Fruit fly (Drosophila melanogaster) whole organism, embryonic: ENCODE data around the gene CG42827.
A peak's percentile ranks its signal among the peaks of the same experiment; 100 is the strongest.

Source experiments
- Ada2b ChIP-seq: fragments of 200-800 bp; sonication (Bioruptor generic); IDR thresholded peaks from 2 replicates; pipeline ENCODE4 v1.3.6; 2022; ENCODE audit warnings: missing biosample characterization, missing genetic modification characterization
- Adf1 ChIP-seq: fragments of 200-800 bp; sonication (Bioruptor generic); IDR thresholded peaks from 2 replicates; pipeline ENCODE4 v1.3.6; 2022; ENCODE audit warnings: missing biosample characterization, missing genetic modification characterization
- Atf3 ChIP-seq: fragments of 200-800 bp; sonication (Bioruptor generic); optimal IDR thresholded peaks from 3 replicates; lab custom pipeline; 2016; ENCODE audit warnings: missing biosample characterization, missing genetic modification characterization
- Bdp1 ChIP-seq: fragments of 200-800 bp; sonication (Bioruptor generic); optimal IDR thresholded peaks from 3 replicates; lab custom pipeline; 2016; ENCODE audit warnings: missing biosample characterization, missing genetic modification characterization
- CG10209 ChIP-seq: fragments of 200-800 bp; sonication (Bioruptor generic); optimal IDR thresholded peaks from 3 replicates; lab custom pipeline; 2017; ENCODE audit warnings: missing biosample characterization, mild to moderate bottlenecking, missing genetic modification characterization, missing genetic modification reagents
- CG10267 ChIP-seq: fragments of 200-800 bp; sonication (Bioruptor generic); optimal IDR thresholded peaks from 2 replicates; lab custom pipeline; 2018; ENCODE audit warnings: missing biosample characterization, mild to moderate bottlenecking, missing genetic modification characterization, moderate library complexity
- CG10321 ChIP-seq: fragments of 200-800 bp; sonication (Bioruptor generic); IDR thresholded peaks from 2 replicates; pipeline ENCODE4 v1.3.6; 2022; ENCODE audit warnings: missing biosample characterization, missing genetic modification characterization
- CG10462 ChIP-seq: fragments of 200-800 bp; sonication (Bioruptor generic); optimal IDR thresholded peaks from 2 replicates; lab custom pipeline; 2016; ENCODE audit warnings: missing biosample characterization, missing genetic modification characterization
- CG12219 ChIP-seq: fragments of 200-800 bp; sonication (Bioruptor generic); optimal IDR thresholded peaks from 3 replicates; lab custom pipeline; 2018; ENCODE audit warnings: missing biosample characterization, mild to moderate bottlenecking, missing genetic modification characterization
- CG12236 ChIP-seq: fragments of 200-800 bp; sonication (Bioruptor generic); optimal IDR thresholded peaks from 2 replicates; lab custom pipeline; 2016; ENCODE audit warnings: missing biosample characterization, missing genetic modification characterization
- CG13424 ChIP-seq: fragments of 200-800 bp; sonication (Bioruptor generic); optimal IDR thresholded peaks from 2 replicates; lab custom pipeline; 2019; ENCODE audit warnings: missing biosample characterization, mild to moderate bottlenecking, missing genetic modification characterization, moderate library complexity
- CG17361 ChIP-seq: fragments of 200-800 bp; sonication (Bioruptor generic); IDR thresholded peaks from 3 replicates; pipeline ENCODE4 v1.3.6; 2022; ENCODE audit warnings: missing biosample characterization, missing genetic modification characterization
- CG17802 ChIP-seq: fragments of 200-800 bp; sonication (Bioruptor generic); optimal IDR thresholded peaks from 2 replicates; lab custom pipeline; 2018; ENCODE audit warnings: missing biosample characterization, mild to moderate bottlenecking, missing genetic modification characterization, moderate library complexity
- CG18262 ChIP-seq: fragments of 200-800 bp; optimal IDR thresholded peaks from 3 replicates; lab custom pipeline; 2019; ENCODE audit warnings: missing biosample characterization, mild to moderate bottlenecking, missing genetic modification characterization, moderate library complexity
- CG18619 ChIP-seq: fragments of 200-800 bp; sonication (Bioruptor generic); optimal IDR thresholded peaks from 3 replicates; lab custom pipeline; 2017; ENCODE audit warnings: missing biosample characterization, mild to moderate bottlenecking, missing genetic modification characterization
- CG4424 ChIP-seq: fragments of 200-800 bp; sonication (Bioruptor generic); optimal IDR thresholded peaks from 3 replicates; lab custom pipeline; 2016; ENCODE audit warnings: missing biosample characterization, missing genetic modification characterization
- CG6272 ChIP-seq: fragments of 200-800 bp; sonication (Bioruptor generic); IDR thresholded peaks from 2 replicates; pipeline ENCODE4 v1.3.6; 2022; ENCODE audit warnings: missing biosample characterization, missing genetic modification characterization
- CG6765 ChIP-seq: fragments of 200-800 bp; sonication (Bioruptor generic); optimal IDR thresholded peaks from 3 replicates; lab custom pipeline; 2017; ENCODE audit warnings: missing biosample characterization, mild to moderate bottlenecking, missing genetic modification characterization
- CG7556 ChIP-seq: fragments of 200-800 bp; sonication (Bioruptor generic); optimal IDR thresholded peaks from 2 replicates; lab custom pipeline; 2017; ENCODE audit warnings: missing biosample characterization, mild to moderate bottlenecking, missing genetic modification characterization
- CG7839 ChIP-seq: fragments of 200-800 bp; sonication (Bioruptor generic); optimal IDR thresholded peaks from 3 replicates; lab custom pipeline; 2018; ENCODE audit warnings: missing biosample characterization, mild to moderate bottlenecking, missing genetic modification characterization, moderate library complexity
- Dad ChIP-seq: fragments of 200-800 bp; sonication (Bioruptor generic); optimal IDR thresholded peaks from 3 replicates; lab custom pipeline; 2016; ENCODE audit warnings: missing biosample characterization, missing genetic modification characterization
- Dek ChIP-seq: fragments of 200-800 bp; sonication (Bioruptor generic); optimal IDR thresholded peaks from 3 replicates; lab custom pipeline; 2019; ENCODE audit warnings: missing biosample characterization, mild to moderate bottlenecking, missing genetic modification characterization, moderate library complexity
- Dip3 ChIP-seq: fragments of 200-800 bp; sonication (Bioruptor generic); optimal IDR thresholded peaks from 3 replicates; lab custom pipeline; 2016; ENCODE audit warnings: missing biosample characterization, missing genetic modification characterization
- H15 ChIP-seq: fragments of 200-800 bp; sonication (Bioruptor generic); IDR thresholded peaks from 3 replicates; pipeline ENCODE4 v1.3.6; 2022; ENCODE audit warnings: missing biosample characterization, missing genetic modification characterization
- H2.0 ChIP-seq: fragments of 200-800 bp; sonication (Bioruptor generic); IDR thresholded peaks from 2 replicates; pipeline ENCODE4 v1.3.6; 2022; ENCODE audit warnings: missing biosample characterization, missing genetic modification characterization
- HLH4C ChIP-seq: fragments of 200-800 bp; sonication (Bioruptor generic); IDR thresholded peaks from 3 replicates; pipeline ENCODE4 v1.3.6; 2022; ENCODE audit warnings: missing biosample characterization, missing genetic modification characterization; ENCODE audit not compliant: partially characterized antibody
- Hmr ChIP-seq: fragments of 200-800 bp; sonication (Bioruptor generic); optimal IDR thresholded peaks from 3 replicates; lab custom pipeline; 2017; ENCODE audit warnings: mild to moderate bottlenecking, missing biosample characterization, missing genetic modification reagents, missing genetic modification characterization
- Hr78 ChIP-seq, 2 experiments: fragments of 200-800 bp in 1 of 2; fragments of >200 bp in 1 of 2; sonication (Bioruptor generic) in 1 of 2; optimal IDR thresholded peaks; 2 replicates each; lab custom pipeline; 2017 to 2019; ENCODE audit warnings: missing biosample characterization in 2 of 2, missing genetic modification characterization in 2 of 2, mild to moderate bottlenecking in 1 of 2, moderate library complexity in 1 of 2
- NC2α ChIP-seq: fragments of 200-800 bp; sonication (Bioruptor generic); optimal IDR thresholded peaks from 2 replicates; lab custom pipeline; 2016; ENCODE audit warnings: missing biosample characterization, missing genetic modification characterization
- Sin3A ChIP-seq: fragments of >200 bp; optimal IDR thresholded peaks from 2 replicates; lab custom pipeline; 2018
- YL-1 ChIP-seq: fragments of 200-800 bp; sonication (Bioruptor generic); optimal IDR thresholded peaks from 3 replicates; lab custom pipeline; 2017; ENCODE audit warnings: missing biosample characterization, mild to moderate bottlenecking, missing genetic modification characterization
- bcd ChIP-seq: fragments of 200-800 bp; sonication (Bioruptor generic); optimal IDR thresholded peaks from 2 replicates; lab custom pipeline; 2017; ENCODE audit warnings: missing biosample characterization, mild to moderate bottlenecking, missing genetic modification characterization
- btn ChIP-seq: fragments of 200-800 bp; sonication (Bioruptor generic); optimal IDR thresholded peaks from 2 replicates; lab custom pipeline; 2016; ENCODE audit warnings: missing biosample characterization, missing genetic modification characterization
- dati ChIP-seq: fragments of 200-800 bp; sonication (Bioruptor generic); IDR thresholded peaks from 2 replicates; pipeline ENCODE4 v1.3.6; 2022; ENCODE audit warnings: missing biosample characterization, missing genetic modification characterization
- fd64A ChIP-seq: fragments of 200-800 bp; sonication (Bioruptor generic); optimal IDR thresholded peaks from 3 replicates; lab custom pipeline; 2018; ENCODE audit warnings: missing biosample characterization, mild to moderate bottlenecking, missing genetic modification characterization
- gem ChIP-seq: fragments of 200-800 bp; sonication (Bioruptor generic); optimal IDR thresholded peaks from 2 replicates; lab custom pipeline; 2019; ENCODE audit warnings: missing biosample characterization, mild to moderate bottlenecking, missing genetic modification characterization, moderate library complexity
- grau ChIP-seq: fragments of 200-800 bp; optimal IDR thresholded peaks from 3 replicates; lab custom pipeline; 2019; ENCODE audit warnings: missing biosample characterization, mild to moderate bottlenecking, missing genetic modification characterization, moderate library complexity
- klu ChIP-seq: fragments of 200-800 bp; sonication (Bioruptor generic); IDR thresholded peaks from 2 replicates; pipeline ENCODE4 v1.3.6; 2022; ENCODE audit warnings: missing biosample characterization, missing genetic modification characterization
- lola ChIP-seq, 3 experiments: fragments of >200 bp in 2 of 3; fragments of 200-800 bp in 1 of 3; sonication (Bioruptor generic) in 1 of 3; optimal IDR thresholded peaks; 2 replicates each; lab custom pipeline; 2017 to 2019; ENCODE audit warnings: missing biosample characterization in 3 of 3, missing genetic modification characterization in 3 of 3, mild to moderate bottlenecking in 1 of 3, moderate library complexity in 1 of 3
- oc ChIP-seq: fragments of 200-800 bp; sonication (Bioruptor generic); optimal IDR thresholded peaks from 2 replicates; lab custom pipeline; 2018; ENCODE audit warnings: missing biosample characterization, mild to moderate bottlenecking, missing genetic modification characterization, moderate library complexity
- pros ChIP-seq: fragments of 200-800 bp; sonication (Bioruptor generic); optimal IDR thresholded peaks from 3 replicates; lab custom pipeline; 2019; ENCODE audit warnings: missing biosample characterization, mild to moderate bottlenecking, missing genetic modification characterization, moderate library complexity
- psq ChIP-seq: fragments of 200-800 bp; sonication (Bioruptor generic); optimal IDR thresholded peaks from 2 replicates; lab custom pipeline; 2017; ENCODE audit warnings: missing biosample characterization, missing genetic modification characterization
- row ChIP-seq: fragments of 200-800 bp; sonication (Bioruptor generic); IDR thresholded peaks from 3 replicates; pipeline ENCODE4 v1.3.6; 2022; ENCODE audit warnings: missing biosample characterization, missing genetic modification characterization
- sim ChIP-seq: fragments of 200-800 bp; sonication (Bioruptor generic); IDR thresholded peaks from 2 replicates; pipeline ENCODE4 v1.3.6; 2022; ENCODE audit warnings: missing biosample characterization, missing genetic modification characterization
- tin ChIP-seq: fragments of 200-800 bp; sonication (Bioruptor generic); optimal IDR thresholded peaks from 3 replicates; lab custom pipeline; 2016; ENCODE audit warnings: missing biosample characterization, missing genetic modification characterization
- wek ChIP-seq: fragments of 200-800 bp; sonication (Bioruptor generic); optimal IDR thresholded peaks from 3 replicates; lab custom pipeline; 2018; ENCODE audit warnings: missing biosample characterization, mild to moderate bottlenecking, missing genetic modification characterization, moderate library complexity
- zen ChIP-seq: fragments of 200-800 bp; sonication (Bioruptor generic); optimal IDR thresholded peaks from 3 replicates; lab custom pipeline; 2018; ENCODE audit warnings: missing biosample characterization, mild to moderate bottlenecking, missing genetic modification characterization, moderate library complexity
- zen2 ChIP-seq: fragments of 200-800 bp; sonication (Bioruptor generic); IDR thresholded peaks from 3 replicates; pipeline ENCODE4 v1.3.6; 2022; ENCODE audit warnings: missing biosample characterization, missing genetic modification characterization; ENCODE audit not compliant: partially characterized antibody

CG42827 gene

dm6 chr3R:23355829-23356738 is 16.6 kb upstream of the CG42827 start, which contains the start of the genes ATPsynCF6 and Sec13 (continued):
- TF ChIP-seq CG7556 (GFP tag; lab: Kevin White, UChicago) (peak; percentile 26), YL-1 (GFP tag; lab: Kevin White, UChicago) (peak; percentile 82), CG18619 (GFP tag; lab: Kevin White, UChicago) (peak; percentile 38), fd64A (GFP tag; lab: Kevin White, UChicago) (no peak), Adf1 (GFP tag; lab: Robert Waterston, UW) (no peak), bcd (GFP tag; lab: Kevin White, UChicago) (peak; percentile 54), CG6765 (GFP tag; lab: Kevin White, UChicago) (no peak), CG10462 (GFP tag; lab: Kevin White, UChicago) (no peak), grau (tag; lab: Kevin White, UChicago) (peak; percentile 52), CG12219 (GFP tag; lab: Kevin White, UChicago) (no peak), CG7839 (peak; percentile 60), btn (no peak), dati (no peak), psq (GFP tag; lab: Kevin White, UChicago) (no peak), Atf3 (GFP tag; lab: Kevin White, UChicago) (no peak), zen2 (peak; percentile 78), row (GFP tag; lab: Robert Waterston, UW) (peak; percentile 86), zen (peak; percentile 54), CG17802 (tag; lab: Kevin White, UChicago) (peak; percentile 16), NC2α (no peak), CG18262 (tag; lab: Kevin White, UChicago) (peak; percentile 44), Sin3A (lab: Kevin White, UChicago) (peak; percentile 16), wek (peak; percentile 93), H15 (GFP tag; lab: Robert Waterston, UW) (peak; percentile 44; the same call in 1 of the 3 replicates), Dek (tag; lab: Kevin White, UChicago) (peak; percentile 42), gem (tag; lab: Kevin White, UChicago) (peak; percentile 71), CG17361 (0 out of 3 replicates have a peak, but pooled peaks have one; percentile 52), CG6272 (GFP tag; lab: Robert Waterston, UW) (peak; percentile 66; the same call in 1 of the 2 replicates), Hmr (peak; percentile 64), CG12236 (GFP tag; lab: Kevin White, UChicago) (no peak), Ada2b (GFP tag; lab: Robert Waterston, UW) (peak; percentile 66), Dip3 (GFP tag; lab: Kevin White, UChicago) (no peak), HLH4C (peak; percentile 82), oc (tag; lab: Kevin White, UChicago) (no peak), klu (GFP tag; lab: Robert Waterston, UW) (peak; percentile 46; the same call in 1 of the 2 replicates), CG4424 (GFP tag; lab: Kevin White, UChicago) (peak; percentile 61), CG10321 (GFP tag; lab: Robert Waterston, UW) (no peak), CG13424 (tag; lab: Kevin White, UChicago) (peak; percentile 59), pros (GFP tag; lab: Kevin White, UChicago) (no peak), tin (peak; percentile 57), Bdp1 (GFP tag; lab: Kevin White, UChicago) (no peak), CG10267 (tag; lab: Kevin White, UChicago) (peak; percentile 56), CG10209 (GFP tag; lab: Kevin White, UChicago) (peak; percentile 27), sim (GFP tag; lab: Robert Waterston, UW) (0 out of 2 replicates have a peak, but pooled peaks have one; percentile 40), lola (GFP tag; optimal IDR thresholded peaks at IDR 0.05; lab: Kevin White, UChicago) (peak in 1 of 3 experiments; percentile 43), H2.0 (GFP tag; lab: Robert Waterston, UW) (peak; percentile 55), Dad (GFP tag; lab: Kevin White, UChicago) (no peak), Hr78 (GFP tag; optimal IDR thresholded peaks at IDR 0.05; lab: Kevin White, UChicago) (no peak)
